Fruit fly (Drosophila melanogaster) whole organism, embryonic: ENCODE data around the gene sunz.

Experiments used
- CG12071 ChIP-seq: fragments of 200-800 bp; sonication (Bioruptor generic); optimal IDR thresholded peaks from 3 replicates; lab custom pipeline; 2018; ENCODE audit warnings: missing biosample characterization, mild to moderate bottlenecking, missing genetic modification characterization
- CG14014 ChIP-seq: fragments of 200-800 bp; sonication (Bioruptor generic); IDR thresholded peaks from 2 replicates; pipeline ENCODE4 v1.3.6; 2022; ENCODE audit warnings: missing biosample characterization, missing genetic modification characterization
- CG2678 ChIP-seq: fragments of 200-800 bp; sonication (Bioruptor generic); optimal IDR thresholded peaks from 3 replicates; lab custom pipeline; 2019; ENCODE audit warnings: missing biosample characterization, mild to moderate bottlenecking, missing genetic modification characterization, moderate library complexity
- CG3838 ChIP-seq: fragments of 200-800 bp; sonication (Bioruptor generic); optimal IDR thresholded peaks from 3 replicates; lab custom pipeline; 2016; ENCODE audit warnings: missing biosample characterization, missing genetic modification characterization
- CG7357 ChIP-seq: fragments of 200-800 bp; sonication (Bioruptor generic); IDR thresholded peaks from 3 replicates; pipeline ENCODE4 v1.3.6; 2022; ENCODE audit warnings: missing biosample characterization, missing genetic modification characterization
- Chrac-16 ChIP-seq: fragments of 200-800 bp; sonication (Bioruptor generic); optimal IDR thresholded peaks from 3 replicates; lab custom pipeline; 2016; ENCODE audit warnings: missing biosample characterization, missing genetic modification characterization
- Hr78 ChIP-seq, 2 experiments: fragments of 200-800 bp in 1 of 2; fragments of >200 bp in 1 of 2; sonication (Bioruptor generic) in 1 of 2; optimal IDR thresholded peaks; 2 replicates each; lab custom pipeline; 2017 to 2019; ENCODE audit warnings: missing biosample characterization in 2 of 2, missing genetic modification characterization in 2 of 2, mild to moderate bottlenecking in 1 of 2, moderate library complexity in 1 of 2
- Hsf ChIP-seq: fragments of 200-800 bp; sonication (Bioruptor generic); optimal IDR thresholded peaks from 3 replicates; lab custom pipeline; 2016; ENCODE audit warnings: missing biosample characterization, missing genetic modification characterization
- Spps ChIP-seq: fragments of 200-800 bp; sonication (Bioruptor generic); optimal IDR thresholded peaks from 2 replicates; lab custom pipeline; 2018; ENCODE audit warnings: missing biosample characterization, mild to moderate bottlenecking, missing genetic modification characterization
- gsb-n ChIP-seq: fragments of 200-800 bp; sonication (Bioruptor generic); optimal IDR thresholded peaks from 3 replicates; lab custom pipeline; 2018; ENCODE audit warnings: missing biosample characterization, mild to moderate bottlenecking, missing genetic modification characterization

DNA sequence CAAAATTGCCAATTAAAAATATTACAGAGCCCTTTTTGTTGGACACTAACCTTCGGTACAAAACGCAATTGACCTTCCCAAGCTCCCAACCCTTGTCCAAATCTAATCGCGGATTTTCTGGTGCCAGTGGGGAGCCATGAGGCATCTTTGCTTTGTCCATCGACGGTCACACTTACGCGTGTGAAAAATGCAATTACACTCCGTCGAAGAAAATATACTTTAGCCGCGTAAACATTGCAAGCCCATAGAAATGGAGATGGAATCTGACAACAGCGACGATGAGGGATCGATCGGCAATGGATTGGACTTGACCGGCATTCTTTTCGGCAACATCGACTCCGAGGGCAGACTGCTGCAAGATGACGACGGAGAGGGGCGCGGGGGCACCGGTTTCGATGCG, 16.8 kb downstream of the sunz start, which contains the start of gene Taf1:
- TF ChIP-seq CG14014 (GFP tag; lab: Robert Waterston, UW) (no peak), gsb-n (tag; lab: Kevin White, UChicago) (no peak), CG12071 (GFP tag; lab: Kevin White, UChicago) (no peak), Hr78 (GFP tag; optimal IDR thresholded peaks at IDR 0.05; lab: Kevin White, UChicago) (no peak), CG7357 (GFP tag; lab: Robert Waterston, UW) (no peak; the same call in 2 of the 3 replicates), CG2678 (tag; lab: Kevin White, UChicago) (no peak), CG3838 (GFP tag; lab: Kevin White, UChicago) (no peak), Chrac-16 (GFP tag; lab: Kevin White, UChicago) (no peak), Spps (tag; lab: Kevin White, UChicago) (no peak), Hsf (GFP tag; lab: Kevin White, UChicago) (no peak)
